Worm (Caenorhabditis elegans): ENCODE data around the gene E04F6.10.

DNA sequence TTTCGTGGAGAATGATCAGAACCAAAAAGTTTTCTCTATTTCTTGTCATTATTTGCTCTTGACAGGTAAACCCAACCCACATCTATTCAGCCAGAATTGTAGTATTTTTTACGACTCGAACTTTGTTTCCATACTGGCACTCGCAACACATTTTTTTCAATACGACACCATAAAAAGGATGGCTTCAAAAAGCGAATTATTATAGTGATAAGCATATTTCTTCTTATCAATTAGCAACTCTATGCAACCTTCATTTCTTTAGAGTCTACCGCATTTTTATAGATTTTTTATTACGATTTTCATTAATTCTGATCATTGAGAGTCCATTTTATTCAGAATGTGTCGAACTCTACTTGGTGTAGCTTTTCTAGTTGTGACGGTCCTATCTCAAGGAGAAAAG is 15.6 kb upstream of the E04F6.10 start, which contains the start of gene ctsa-3.1:
- TF ChIP-seq nhr-25 (tag; optimal IDR thresholded peaks at IDR 0.05) (no peak), nhr-28 (tag; optimal IDR thresholded peaks at IDR 0.05) (no peak), R02D3.7 (tag; optimal IDR thresholded peaks at IDR 0.05) (no peak), aly-2 (tag; optimal IDR thresholded peaks at IDR 0.05) (no peak), lin-39 (tag; optimal IDR thresholded peaks at IDR 0.05) (no peak), zag-1 (tag; optimal IDR thresholded peaks at IDR 0.05) (no peak), nhr-12 (tag; optimal IDR thresholded peaks at IDR 0.05) (no peak), fos-1 (tag; optimal IDR thresholded peaks at IDR 0.05) (no peak), ZK546.5 (tag; optimal IDR thresholded peaks at IDR 0.05) (no peak)
